Worm (Caenorhabditis elegans): ENCODE data around the gene C33C12.4.

DNA sequence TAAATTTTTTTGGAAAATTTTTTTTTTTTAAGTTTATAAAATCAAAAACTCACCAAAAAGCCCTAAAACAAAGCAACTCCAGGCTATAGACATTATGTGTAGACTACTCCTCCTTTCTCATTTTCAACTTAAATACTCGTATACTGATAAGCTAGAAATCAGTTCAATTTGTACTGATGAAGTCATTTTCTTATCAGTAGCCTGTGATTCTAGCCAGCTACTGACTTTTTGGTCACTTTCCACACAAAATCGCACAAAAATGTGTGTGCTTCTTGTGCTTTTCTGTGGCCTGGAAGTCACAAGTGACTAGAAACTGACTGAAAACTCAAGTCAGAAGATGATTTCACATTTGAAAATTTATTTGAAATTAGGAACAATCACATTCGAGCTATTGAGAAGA lies 20.1 kb upstream of the C33C12.4 start, which contains the start of gene gba-2:
- no peak for TF ChIP-seq dpl-1 (GFP tag; optimal IDR thresholded peaks at IDR 0.05)
- TF ChIP-seq lin-39 (tag; optimal IDR thresholded peaks at IDR 0.05): no peak
- no peak for TF ChIP-seq C04F5.9 (tag; optimal IDR thresholded peaks at IDR 0.05)
